Fruit fly (Drosophila melanogaster) whole organism, embryonic: ENCODE data around the gene twe.
A peak's percentile ranks its signal among the peaks of the same experiment; 100 is the strongest.

Source experiments
- Blimp-1 ChIP-seq: fragments of 200-800 bp; sonication (Bioruptor generic); optimal IDR thresholded peaks from 3 replicates; lab custom pipeline; 2018; ENCODE audit warnings: missing biosample characterization, missing genetic modification characterization, mild to moderate bottlenecking, moderate library complexity, missing genetic modification reagents
- CG10543 ChIP-seq: fragments of 200-800 bp; sonication (Bioruptor generic); optimal IDR thresholded peaks from 3 replicates; lab custom pipeline; 2017; ENCODE audit warnings: missing biosample characterization, mild to moderate bottlenecking, missing genetic modification characterization, moderate library complexity
- CG11093 ChIP-seq: fragments of 200-800 bp; sonication (Bioruptor generic); IDR thresholded peaks from 3 replicates; pipeline ENCODE4 v1.3.6; 2022; ENCODE audit warnings: missing biosample characterization, missing genetic modification characterization
- CG12659 ChIP-seq: fragments of 200-800 bp; sonication (Bioruptor generic); optimal IDR thresholded peaks from 3 replicates; lab custom pipeline; 2017; ENCODE audit warnings: mild to moderate bottlenecking, missing biosample characterization, missing genetic modification reagents, missing genetic modification characterization
- CG14965 ChIP-seq: fragments of 200-800 bp; sonication (Bioruptor generic); optimal IDR thresholded peaks from 2 replicates; lab custom pipeline; 2016; ENCODE audit warnings: missing biosample characterization, missing genetic modification characterization, borderline replicate concordance
- CG17186 ChIP-seq: fragments of 200-800 bp; sonication (Bioruptor generic); optimal IDR thresholded peaks from 3 replicates; lab custom pipeline; 2017; ENCODE audit warnings: missing biosample characterization, missing genetic modification reagents, missing genetic modification characterization
- CG17568 ChIP-seq: fragments of 200-800 bp; sonication (Bioruptor generic); optimal IDR thresholded peaks from 2 replicates; lab custom pipeline; 2018; ENCODE audit warnings: missing biosample characterization, mild to moderate bottlenecking, missing genetic modification characterization, moderate library complexity
- CG18764 ChIP-seq: fragments of 200-800 bp; sonication (Bioruptor generic); optimal IDR thresholded peaks from 3 replicates; lab custom pipeline; 2016; ENCODE audit warnings: missing biosample characterization, missing genetic modification characterization
- CG2199 ChIP-seq: fragments of 200-800 bp; sonication (Bioruptor generic); IDR thresholded peaks from 3 replicates; pipeline ENCODE4 v1.3.6; 2022; ENCODE audit warnings: missing biosample characterization, missing genetic modification characterization
- CG2678 ChIP-seq: fragments of 200-800 bp; sonication (Bioruptor generic); optimal IDR thresholded peaks from 3 replicates; lab custom pipeline; 2019; ENCODE audit warnings: missing biosample characterization, mild to moderate bottlenecking, missing genetic modification characterization, moderate library complexity
- CG3847 ChIP-seq: fragments of 200-800 bp; sonication (Bioruptor generic); IDR thresholded peaks from 2 replicates; pipeline ENCODE4 v1.3.6; 2022; ENCODE audit warnings: missing biosample characterization, missing genetic modification characterization
- CG6765 ChIP-seq: fragments of 200-800 bp; sonication (Bioruptor generic); optimal IDR thresholded peaks from 3 replicates; lab custom pipeline; 2017; ENCODE audit warnings: missing biosample characterization, mild to moderate bottlenecking, missing genetic modification characterization
- CG6791 ChIP-seq: fragments of 200-800 bp; sonication (Bioruptor generic); IDR thresholded peaks from 3 replicates; pipeline ENCODE4 v1.3.6; 2022; ENCODE audit warnings: missing biosample characterization, missing genetic modification characterization; ENCODE audit not compliant: partially characterized antibody
- CG7786 ChIP-seq: fragments of 200-800 bp; sonication (Bioruptor generic); optimal IDR thresholded peaks from 2 replicates; lab custom pipeline; 2016; ENCODE audit warnings: missing biosample characterization, missing genetic modification characterization
- CG9932 ChIP-seq: fragments of 200-800 bp; sonication (Bioruptor generic); IDR thresholded peaks from 2 replicates; pipeline ENCODE4 v1.3.6; 2022; ENCODE audit warnings: missing biosample characterization, missing genetic modification characterization
- CrebB ChIP-seq: fragments of 200-800 bp; sonication (Bioruptor generic); optimal IDR thresholded peaks from 3 replicates; lab custom pipeline; 2018; ENCODE audit warnings: missing biosample characterization, mild to moderate bottlenecking, missing genetic modification characterization
- Drgx ChIP-seq: fragments of 200-800 bp; sonication (Bioruptor generic); IDR thresholded peaks from 2 replicates; pipeline ENCODE4 v1.3.6; 2022; ENCODE audit warnings: missing biosample characterization, missing genetic modification characterization
- Fer2 ChIP-seq: fragments of 200-800 bp; sonication (Bioruptor generic); optimal IDR thresholded peaks from 2 replicates; lab custom pipeline; 2018; ENCODE audit warnings: missing biosample characterization, mild to moderate bottlenecking, missing genetic modification characterization, moderate library complexity
- Med ChIP-seq: fragments of 200-800 bp; sonication (Bioruptor generic); peaks from one replicate; lab custom pipeline; 2016; ENCODE audit warnings: missing biosample characterization, missing genetic modification characterization, mild to moderate bottlenecking, inconsistent platforms, moderate library complexity
- Side ChIP-seq: fragments of 200-800 bp; sonication (Bioruptor generic); optimal IDR thresholded peaks from 2 replicates; lab custom pipeline; 2016; ENCODE audit warnings: missing biosample characterization, missing genetic modification characterization
- Trl ChIP-seq, 3 experiments: fragments of >200 bp in 2 of 3; fragments of 200-800 bp in 1 of 3; sonication (Bioruptor generic) in 1 of 3; optimal IDR thresholded peaks; 2 replicates in 1 of 3; 3 replicates in 2 of 3; lab custom pipeline; 2016 to 2017; ENCODE audit warnings: missing biosample characterization in 1 of 3, missing genetic modification characterization in 1 of 3
- YL-1 ChIP-seq: fragments of 200-800 bp; sonication (Bioruptor generic); optimal IDR thresholded peaks from 3 replicates; lab custom pipeline; 2017; ENCODE audit warnings: missing biosample characterization, mild to moderate bottlenecking, missing genetic modification characterization
- bbx ChIP-seq: fragments of 200-800 bp; sonication (Bioruptor generic); IDR thresholded peaks from 2 replicates; pipeline ENCODE4 v1.3.6; 2022; ENCODE audit warnings: missing biosample characterization, missing genetic modification characterization; ENCODE audit not compliant: partially characterized antibody
- bcd ChIP-seq: fragments of 200-800 bp; sonication (Bioruptor generic); optimal IDR thresholded peaks from 2 replicates; lab custom pipeline; 2017; ENCODE audit warnings: missing biosample characterization, mild to moderate bottlenecking, missing genetic modification characterization
- crp ChIP-seq, 2 experiments: fragments of 200-800 bp; sonication (Bioruptor generic); optimal IDR thresholded peaks; 2 replicates in 1 of 2; 3 replicates in 1 of 2; lab custom pipeline; 2017; ENCODE audit warnings: missing biosample characterization in 2 of 2, missing genetic modification characterization in 2 of 2, mild to moderate bottlenecking in 1 of 2, moderate library complexity in 1 of 2
- dpn ChIP-seq, 2 experiments: fragments of 200-800 bp; sonication (Bioruptor generic); optimal IDR thresholded peaks; 3 replicates each; lab custom pipeline; 2016; ENCODE audit warnings: missing biosample characterization in 2 of 2, missing genetic modification characterization in 2 of 2
- fd96Cb ChIP-seq: fragments of 200-800 bp; sonication (Bioruptor generic); optimal IDR thresholded peaks from 2 replicates; lab custom pipeline; 2018; ENCODE audit warnings: missing biosample characterization, mild to moderate bottlenecking, missing genetic modification characterization, moderate library complexity
- gcm2 ChIP-seq: fragments of 200-800 bp; sonication (Bioruptor generic); optimal IDR thresholded peaks from 2 replicates; lab custom pipeline; 2016; ENCODE audit warnings: missing biosample characterization, missing genetic modification characterization
- grn ChIP-seq: fragments of 200-800 bp; sonication (Bioruptor generic); optimal IDR thresholded peaks from 3 replicates; lab custom pipeline; 2017; ENCODE audit warnings: missing biosample characterization, missing genetic modification characterization
- mam ChIP-seq: fragments of 200-800 bp; sonication (Bioruptor generic); optimal IDR thresholded peaks from 3 replicates; lab custom pipeline; 2016; ENCODE audit warnings: missing biosample characterization, missing genetic modification characterization
- otp ChIP-seq: fragments of 200-800 bp; sonication (Bioruptor generic); IDR thresholded peaks from 3 replicates; pipeline ENCODE4, ENCODE4 v1.3.6; 2022; ENCODE audit warnings: missing biosample characterization, missing genetic modification characterization
- ranshi ChIP-seq: fragments of 200-800 bp; sonication (Bioruptor generic); IDR thresholded peaks from 2 replicates; pipeline ENCODE4 v1.3.6; 2022; ENCODE audit warnings: missing biosample characterization, missing genetic modification characterization
- rib ChIP-seq: fragments of 200-800 bp; sonication (Bioruptor generic); IDR thresholded peaks from 2 replicates; pipeline ENCODE4 v1.3.6; 2022; ENCODE audit warnings: missing biosample characterization, missing genetic modification characterization
- sim ChIP-seq: fragments of 200-800 bp; sonication (Bioruptor generic); IDR thresholded peaks from 2 replicates; pipeline ENCODE4 v1.3.6; 2022; ENCODE audit warnings: missing biosample characterization, missing genetic modification characterization
- stwl ChIP-seq: fragments of 200-800 bp; sonication (Bioruptor generic); optimal IDR thresholded peaks from 3 replicates; lab custom pipeline; 2018; ENCODE audit warnings: missing biosample characterization, mild to moderate bottlenecking, missing genetic modification characterization, moderate library complexity

The twe gene

dm6 chr2L:16257227-16258071 is 4.2 kb downstream of the twe start, which contains the start of the genes PRL-1 and EndoGI (continued):
- TF ChIP-seq YL-1 (GFP tag; lab: Kevin White, UChicago) = peak; percentile 69
- peak; percentile 73 for TF ChIP-seq CrebB (tag; lab: Kevin White, UChicago)
- TF ChIP-seq Blimp-1 = peak; percentile 76
- peak; percentile 40 for TF ChIP-seq CG18764
- peak; percentile 90 for TF ChIP-seq CG12659 (GFP tag; lab: Kevin White, UChicago)
- TF ChIP-seq CG2678 (tag; lab: Kevin White, UChicago) = peak; percentile 89
- peak; percentile 96 for TF ChIP-seq stwl
- no peak for TF ChIP-seq CG14965 (GFP tag; lab: Kevin White, UChicago)
- peak; percentile 100 for TF ChIP-seq bbx (GFP tag; lab: Robert Waterston, UW)
- 0 out of 2 replicates have a peak, but pooled peaks have one; percentile 62 for TF ChIP-seq sim (GFP tag; lab: Robert Waterston, UW)
- TF ChIP-seq fd96Cb (tag; lab: Kevin White, UChicago) = peak; percentile 57
- TF ChIP-seq CG7786 (GFP tag; lab: Kevin White, UChicago) = no peak

dm6 chr2L:16256118-16256435 is 5.6 kb downstream of the twe start:
- TF ChIP-seq Side (GFP tag; lab: Kevin White, UChicago) (no peak), CG3847 (GFP tag; lab: Robert Waterston, UW) (no peak), mam (no peak), CG9932 (GFP tag; lab: Robert Waterston, UW) (no peak), CG17186 (no peak), CG6791 (GFP tag; lab: Robert Waterston, UW) (no peak), CG2199 (GFP tag; lab: Robert Waterston, UW) (0 out of 3 replicates have a peak, but pooled peaks have one; percentile 2), crp (GFP tag; optimal IDR thresholded peaks at IDR 0.05; lab: Kevin White, UChicago) (no peak), ranshi (GFP tag; lab: Robert Waterston, UW) (no peak), Fer2 (tag; lab: Kevin White, UChicago) (no peak), CrebB (tag; lab: Kevin White, UChicago) (no peak), CG11093 (GFP tag; lab: Robert Waterston, UW) (no peak), CG10543 (GFP tag; lab: Kevin White, UChicago) (no peak), otp (GFP tag; lab: Robert Waterston, UW) (no peak), Trl (optimal IDR thresholded peaks at IDR 0.05; lab: Kevin White, UChicago) (peak in 1 of 2 experiments; percentile 28), Trl (GFP tag; optimal IDR thresholded peaks at IDR 0.05; lab: Kevin White, UChicago) (no peak), rib (GFP tag; lab: Robert Waterston, UW) (no peak), bcd (GFP tag; lab: Kevin White, UChicago) (no peak), Drgx (no peak), gcm2 (no peak), grn (peak; percentile 9), CG6765 (no peak), dpn (GFP tag; optimal IDR thresholded peaks at IDR 0.05; lab: Kevin White, UChicago) (no peak), Med (GFP tag; lab: Kevin White, UChicago) (peak; percentile 68), CG17568 (peak; percentile 14)
